Worm (Caenorhabditis elegans) whole organism, late embryonic: Measurements from ENCODE around the gene C01G6.9.

Source experiments
- C38D4.7 ChIP-seq: fragments of 200-800 bp; sonication (Bioruptor generic); optimal IDR thresholded peaks from 2 replicates; lab custom pipeline; 2018; ENCODE audit warnings: mild to moderate bottlenecking, missing genetic modification characterization, moderate library complexity, missing compliant biosample characterization
- F13H6.1 ChIP-seq: sonication (generic microtip); optimal IDR thresholded peaks from 2 replicates; lab custom pipeline; 2016; ENCODE audit warnings: missing genetic modification characterization, missing compliant biosample characterization
- T23F11.4 ChIP-seq: fragments of 200-800 bp; sonication (Bioruptor generic); optimal IDR thresholded peaks from 2 replicates; lab custom pipeline; 2018; ENCODE audit warnings: mild to moderate bottlenecking, missing genetic modification characterization, missing compliant biosample characterization
- ahr-1 ChIP-seq: sonication (generic microtip); optimal IDR thresholded peaks from 2 replicates; lab custom pipeline; 2016; ENCODE audit warnings: missing genetic modification characterization, missing compliant biosample characterization
- ceh-14 ChIP-seq: sonication (generic microtip); optimal IDR thresholded peaks from 2 replicates; lab custom pipeline; 2016; ENCODE audit warnings: missing genotype, missing genetic modification characterization, missing compliant biosample characterization
- ceh-24 ChIP-seq: sonication (generic microtip); optimal IDR thresholded peaks from 2 replicates; lab custom pipeline; 2016; ENCODE audit warnings: mild to moderate bottlenecking, missing genetic modification characterization, missing compliant biosample characterization
- ceh-31 ChIP-seq: sonication (generic microtip); optimal IDR thresholded peaks from 2 replicates; lab custom pipeline; 2016; ENCODE audit warnings: missing genetic modification characterization, missing compliant biosample characterization
- ceh-34 ChIP-seq: sonication (generic microtip); optimal IDR thresholded peaks from 2 replicates; lab custom pipeline; 2016; ENCODE audit warnings: mild to moderate bottlenecking, missing genetic modification characterization, missing compliant biosample characterization
- ceh-6 ChIP-seq: fragments of 200-800 bp; sonication (Bioruptor generic); optimal IDR thresholded peaks from 2 replicates; lab custom pipeline; 2018; ENCODE audit warnings: mild to moderate bottlenecking, missing genetic modification characterization, missing compliant biosample characterization
- ceh-9 ChIP-seq: sonication (generic microtip); optimal IDR thresholded peaks from 2 replicates; lab custom pipeline; 2016; ENCODE audit warnings: mild to moderate bottlenecking, missing genetic modification characterization, inconsistent platforms, missing compliant biosample characterization
- dve-1 ChIP-seq: sonication (generic microtip); optimal IDR thresholded peaks from 2 replicates; lab custom pipeline; 2017; ENCODE audit warnings: antibody characterized with exemption, mild to moderate bottlenecking, missing genetic modification characterization, missing compliant biosample characterization
- elt-2 ChIP-seq: sonication (generic microtip); optimal IDR thresholded peaks from 2 replicates; lab custom pipeline; 2016; ENCODE audit warnings: missing genetic modification reagents, missing genetic modification characterization, missing compliant biosample characterization
- elt-4 ChIP-seq: sonication (generic microtip); optimal IDR thresholded peaks from 2 replicates; lab custom pipeline; 2016; ENCODE audit warnings: missing genetic modification characterization, missing compliant biosample characterization
- fkh-6 ChIP-seq: sonication (generic microtip); optimal IDR thresholded peaks from 2 replicates; lab custom pipeline; 2016; ENCODE audit warnings: missing genetic modification characterization, missing compliant biosample characterization
- gmeb-2 ChIP-seq: sonication (generic microtip); optimal IDR thresholded peaks from 2 replicates; lab custom pipeline; 2016; ENCODE audit warnings: missing genetic modification characterization, inconsistent platforms, missing compliant biosample characterization
- hlh-30 ChIP-seq: sonication (generic microtip); optimal IDR thresholded peaks from 2 replicates; lab custom pipeline; 2017; ENCODE audit warnings: antibody characterized with exemption, missing genetic modification characterization, missing compliant biosample characterization; ENCODE audit not compliant: insufficient read depth
- hlh-8 ChIP-seq: sonication (generic microtip); optimal IDR thresholded peaks from 2 replicates; lab custom pipeline; 2016; ENCODE audit warnings: missing genotype, missing genetic modification characterization, missing compliant biosample characterization
- lim-6 ChIP-seq: sonication (generic microtip); optimal IDR thresholded peaks from 2 replicates; lab custom pipeline; 2016; ENCODE audit warnings: missing genetic modification characterization, missing compliant biosample characterization
- lin-11 ChIP-seq: fragments of 200-800 bp; sonication (Bioruptor generic); optimal IDR thresholded peaks from 2 replicates; lab custom pipeline; 2018; ENCODE audit warnings: mild to moderate bottlenecking, missing genetic modification characterization, missing compliant biosample characterization
- nfya-1 ChIP-seq: sonication (generic microtip); optimal IDR thresholded peaks from 2 replicates; lab custom pipeline; 2017; ENCODE audit warnings: missing genetic modification characterization, mild to moderate bottlenecking, missing compliant biosample characterization, antibody characterized with exemption, moderate library complexity
- nhr-232 ChIP-seq: sonication (generic microtip); optimal IDR thresholded peaks from 2 replicates; lab custom pipeline; 2016; ENCODE audit warnings: missing genetic modification characterization, missing compliant biosample characterization
- pax-1 ChIP-seq: fragments of 150-350 bp; optimal IDR thresholded peaks from 2 replicates; lab custom pipeline; 2014; ENCODE audit warnings: missing biosample characterization, missing genetic modification characterization
- pha-2 ChIP-seq: sonication (generic microtip); optimal IDR thresholded peaks from 2 replicates; lab custom pipeline; 2017; ENCODE audit warnings: mild to moderate bottlenecking, missing genetic modification characterization, missing compliant biosample characterization
- pros-1 ChIP-seq: fragments of 150-350 bp; optimal IDR thresholded peaks from 2 replicates; lab custom pipeline; 2014; ENCODE audit warnings: missing biosample characterization, missing genetic modification reagents, missing genetic modification characterization
- rnt-1 ChIP-seq: sonication (generic microtip); optimal IDR thresholded peaks from 2 replicates; lab custom pipeline; 2016; ENCODE audit warnings: missing genetic modification characterization, missing compliant biosample characterization
- syd-9 ChIP-seq: sonication (generic microtip); optimal IDR thresholded peaks from 2 replicates; lab custom pipeline; 2016; ENCODE audit warnings: mild to moderate bottlenecking, missing genetic modification characterization, moderate library complexity, missing compliant biosample characterization
- tbx-2 ChIP-seq: sonication (generic microtip); optimal IDR thresholded peaks from 2 replicates; lab custom pipeline; 2016; ENCODE audit warnings: missing genetic modification characterization, missing compliant biosample characterization
- ttx-3 ChIP-seq: sonication (generic microtip); optimal IDR thresholded peaks from 2 replicates; lab custom pipeline; 2016; ENCODE audit warnings: missing genetic modification reagents, missing genetic modification characterization, missing compliant biosample characterization
- unc-42 ChIP-seq: sonication (generic microtip); optimal IDR thresholded peaks from 2 replicates; lab custom pipeline; 2016; ENCODE audit warnings: missing genotype, missing genetic modification characterization, missing compliant biosample characterization
- unc-55 ChIP-seq: sonication (generic microtip); optimal IDR thresholded peaks from 2 replicates; lab custom pipeline; 2017; ENCODE audit warnings: missing biosample characterization, missing genetic modification reagents, missing genetic modification characterization
- zip-5 ChIP-seq: sonication (generic microtip); optimal IDR thresholded peaks from 2 replicates; lab custom pipeline; 2016; ENCODE audit warnings: missing genetic modification characterization, missing compliant biosample characterization

Gene C01G6.9

DNA sequence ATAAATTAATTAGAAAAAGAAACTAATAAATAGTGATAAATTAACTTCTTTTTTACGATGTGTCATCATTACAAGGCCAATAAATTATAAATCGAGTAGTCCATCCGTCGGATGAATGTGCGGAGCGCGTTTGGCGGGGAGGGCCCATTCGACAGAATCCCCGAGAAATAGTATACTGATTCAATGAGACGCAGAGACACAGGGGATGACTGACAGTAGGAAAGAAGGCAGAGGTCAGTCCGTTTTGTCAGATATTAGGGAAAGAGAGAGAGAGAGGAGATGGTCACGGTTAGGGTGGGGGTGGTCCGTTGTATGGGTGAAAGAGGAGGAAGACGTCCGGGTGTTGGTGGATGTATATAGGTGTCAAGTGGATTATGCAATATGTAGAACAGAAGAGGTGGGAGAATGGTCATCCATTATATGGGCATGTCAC lies 13.0 kb upstream of the C01G6.9 start (continued):
- TF ChIP-seq dve-1 (tag; lab: Kevin White, UChicago), result no peak

DNA sequence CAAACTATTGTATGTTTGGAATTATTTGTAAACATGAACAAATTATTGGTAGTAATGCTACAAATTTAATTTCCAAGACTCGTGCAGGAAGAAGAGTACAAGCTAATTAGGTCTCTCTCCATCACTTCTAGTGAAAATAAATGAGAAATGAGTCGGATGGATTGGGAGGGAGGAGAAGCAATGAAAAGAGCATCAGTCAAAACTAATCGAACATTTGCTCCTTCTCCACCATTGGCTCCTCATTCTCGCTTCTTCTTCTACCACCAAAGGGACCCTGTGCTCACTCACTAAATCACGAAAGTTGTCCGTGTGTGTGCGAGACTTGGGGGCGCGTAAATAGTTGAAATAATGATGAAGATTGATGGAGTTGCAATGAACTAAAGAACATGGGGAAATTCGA lies 11.2 kb upstream of the C01G6.9 start:
- TF ChIP-seq tbx-2 (tag; lab: Kevin White, UChicago) (no peak), rnt-1 (tag; lab: Kevin White, UChicago) (peak; percentile 56), C38D4.7 (GFP tag; lab: Kevin White, UChicago) (no peak), lim-6 (peak; percentile 0), unc-55 (GFP tag; lab: Kevin White, UChicago) (peak; percentile 91), ceh-31 (tag; lab: Kevin White, UChicago) (peak; percentile 52), pha-2 (tag; lab: Kevin White, UChicago) (no peak), nfya-1 (peak; percentile 52), ceh-14 (tag; lab: Kevin White, UChicago) (peak; percentile 66), syd-9 (peak; percentile 1), elt-2 (no peak), unc-42 (peak; percentile 94)

DNA sequence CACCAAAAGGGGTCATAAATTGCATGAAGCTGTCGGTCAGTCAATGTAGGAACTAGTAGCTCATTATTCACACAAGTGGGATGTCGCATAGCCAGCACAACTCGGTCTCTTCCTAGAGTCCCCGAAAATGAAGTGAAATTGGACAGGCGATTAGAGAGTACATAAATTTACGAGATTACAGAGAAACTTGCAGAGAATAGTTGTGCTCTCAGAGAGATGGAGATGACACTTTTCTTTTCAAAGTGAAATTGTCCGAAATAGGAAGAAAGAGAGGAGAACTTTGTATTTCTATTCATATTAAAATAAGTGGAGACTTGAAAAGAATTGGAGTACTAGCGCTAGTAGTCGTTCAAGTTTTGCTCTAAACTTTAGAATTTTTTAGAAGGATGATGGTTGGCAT lies 10.0 kb upstream of the C01G6.9 start:
- TF ChIP-seq elt-4 (tag; lab: Kevin White, UChicago) (no peak), ceh-24 (tag; lab: Kevin White, UChicago) (no peak), unc-42 (peak; percentile 65), unc-55 (GFP tag; lab: Kevin White, UChicago) (peak; percentile 4), lin-11 (tag; lab: Kevin White, UChicago) (no peak), ceh-31 (tag; lab: Kevin White, UChicago) (no peak), ceh-34 (tag; lab: Kevin White, UChicago) (peak; percentile 27), T23F11.4 (no peak), fkh-6 (no peak)

DNA sequence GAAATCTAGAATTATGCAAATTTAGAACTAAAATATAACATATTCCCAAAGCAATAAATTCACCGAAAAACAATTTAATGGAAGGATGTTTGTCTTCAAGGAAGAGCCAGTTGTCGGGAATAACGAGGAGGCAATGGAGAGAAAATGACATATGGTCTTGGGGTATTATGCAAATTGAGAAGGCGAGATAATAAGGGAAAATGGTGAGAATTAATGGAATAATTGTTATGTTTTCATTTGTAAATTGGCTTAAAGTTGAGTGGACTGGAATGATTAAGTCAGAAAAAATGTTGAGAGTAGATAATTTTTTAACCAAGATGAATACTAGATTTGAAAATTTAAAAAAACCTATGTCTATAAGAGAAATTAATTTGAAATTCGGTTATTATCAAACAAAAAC lies 9.2 kb upstream of the C01G6.9 start:
- TF ChIP-seq unc-42 (peak; percentile 73), ceh-9 (no peak), lim-6 (no peak), ceh-31 (tag; lab: Kevin White, UChicago) (peak; percentile 3), tbx-2 (tag; lab: Kevin White, UChicago) (peak; percentile 5)

DNA sequence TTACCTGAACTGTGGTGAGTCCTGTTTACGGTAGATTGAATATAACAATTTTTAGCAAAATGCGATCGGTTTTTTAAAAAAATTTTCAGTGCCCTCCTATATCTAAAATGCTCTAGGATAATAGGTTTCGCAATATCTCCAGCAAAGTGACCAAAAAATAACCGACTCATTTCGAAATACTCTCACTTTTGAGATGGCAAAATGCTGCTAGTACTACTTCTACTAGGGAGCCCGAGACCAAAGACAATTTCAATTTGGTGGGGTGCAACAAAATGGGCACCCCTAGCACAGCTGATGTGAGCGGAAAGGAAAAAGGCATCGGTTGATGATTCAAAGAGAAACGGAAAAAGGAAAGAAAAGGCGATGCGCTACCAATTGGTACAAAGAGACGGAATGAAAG lies 7.9 kb upstream of the C01G6.9 start:
- TF ChIP-seq hlh-30 (tag; lab: Kevin White, UChicago), result no peak
- TF ChIP-seq unc-55 (GFP tag; lab: Kevin White, UChicago), result no peak
- TF ChIP-seq zip-5 (tag; lab: Kevin White, UChicago), result no peak
- TF ChIP-seq hlh-8 (tag; lab: Kevin White, UChicago), result no peak
- no peak for TF ChIP-seq gmeb-2 (tag; lab: Kevin White, UChicago)
- TF ChIP-seq ttx-3 (tag; lab: Kevin White, UChicago), result no peak
- no peak for TF ChIP-seq nhr-232 (tag; lab: Kevin White, UChicago)
- TF ChIP-seq ceh-14 (tag; lab: Kevin White, UChicago), result no peak
- TF ChIP-seq pax-1 (tag; lab: Kevin White, UChicago), result no peak
- TF ChIP-seq ceh-6 (GFP tag; lab: Kevin White, UChicago), result no peak
- TF ChIP-seq ahr-1 (tag; lab: Kevin White, UChicago), result no peak
- no peak for TF ChIP-seq ceh-34 (tag; lab: Kevin White, UChicago)

DNA sequence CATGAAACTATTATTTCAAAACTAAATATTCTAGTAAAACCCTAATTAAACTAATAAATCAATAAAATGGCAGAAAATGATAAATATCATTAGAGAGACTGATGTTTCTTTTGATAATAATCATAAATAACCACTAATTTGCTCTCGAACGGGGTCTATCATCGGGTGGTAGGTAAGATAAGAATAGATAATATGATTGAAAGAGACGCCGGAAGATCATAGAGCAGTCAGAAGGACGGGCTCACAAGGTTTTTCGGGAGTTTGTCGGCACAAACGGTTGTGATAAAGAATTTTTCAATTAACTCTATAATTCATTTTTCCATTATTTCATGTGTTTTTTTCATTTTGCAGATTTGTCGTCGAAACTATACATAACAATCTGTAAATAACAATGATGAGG lies 5.4 kb upstream of the C01G6.9 start:
- TF ChIP-seq unc-55 (GFP tag; lab: Kevin White, UChicago) (peak; percentile 13), F13H6.1 (tag; lab: Kevin White, UChicago) (no peak), elt-2 (peak; percentile 90), pros-1 (tag; lab: Kevin White, UChicago) (no peak)
